Fruit fly (Drosophila melanogaster) whole organism, pupa: ENCODE data around the gene CG32320.

Experiments used
- CG10348 ChIP-seq: fragments of 200-800 bp; sonication (Bioruptor generic); IDR thresholded peaks from 2 replicates; pipeline ENCODE4 v1.3.6; 2022; ENCODE audit warnings: missing biosample characterization, missing genetic modification characterization
- CG12605 ChIP-seq: fragments of 200-800 bp; sonication (Bioruptor generic); IDR thresholded peaks from 2 replicates; pipeline ENCODE4 v1.3.6; 2022; ENCODE audit warnings: missing biosample characterization, missing genetic modification characterization
- CG32121 ChIP-seq: fragments of 200-800 bp; sonication (Bioruptor generic); IDR thresholded peaks from 2 replicates; pipeline ENCODE4 v1.3.6; 2022; ENCODE audit warnings: missing biosample characterization, missing genetic modification characterization
- CG34367 ChIP-seq: fragments of 200-800 bp; sonication (Bioruptor generic); optimal IDR thresholded peaks from 2 replicates; lab custom pipeline; 2018; ENCODE audit warnings: missing biosample characterization, mild to moderate bottlenecking, missing genetic modification characterization
- CG4496 ChIP-seq: fragments of 200-800 bp; sonication (Bioruptor generic); IDR thresholded peaks from 3 replicates; pipeline ENCODE4 v1.3.6; 2022; ENCODE audit warnings: missing biosample characterization, missing genetic modification characterization
- EcR ChIP-seq: fragments of 200-800 bp; sonication (Bioruptor generic); optimal IDR thresholded peaks from 3 replicates; lab custom pipeline; 2019; ENCODE audit warnings: missing biosample characterization, missing genetic modification characterization, mild to moderate bottlenecking, moderate library complexity, missing genetic modification reagents
- Pif1B ChIP-seq: fragments of 200-800 bp; sonication (Bioruptor generic); optimal IDR thresholded peaks from 3 replicates; lab custom pipeline; 2016; ENCODE audit warnings: missing biosample characterization, missing genetic modification characterization
- fd96Ca ChIP-seq: fragments of 200-800 bp; sonication (Bioruptor generic); IDR thresholded peaks from 3 replicates; pipeline ENCODE4 v1.3.6; 2022; ENCODE audit warnings: missing biosample characterization, missing genetic modification characterization

- no peak for TF ChIP-seq CG32121
- no peak for TF ChIP-seq Pif1B (GFP tag; lab: Kevin White, UChicago)
- TF ChIP-seq EcR (GFP tag; lab: Kevin White, UChicago), result no peak
- no peak for TF ChIP-seq CG12605 (GFP tag; lab: Robert Waterston, UW)
- TF ChIP-seq CG10348, result no peak
- TF ChIP-seq fd96Ca (GFP tag; lab: Robert Waterston, UW), result no peak
- no peak for TF ChIP-seq CG4496 (GFP tag; lab: Robert Waterston, UW)
- TF ChIP-seq CG34367 (tag; lab: Kevin White, UChicago), result no peak
These were observed 3.1 kb downstream of the CG32320 start for dm6 chr3L:1401364-1401978.
